Worm (Caenorhabditis elegans): ENCODE measurements around the gene unc-25.

Gene unc-25

ce11 chrIII:12990997-12991396 lies 48.5 kb downstream of the unc-25 start, which contains the start of gene ZK1010.12:
TSS of gene ZK1010.12 (plus strand) at chrIII:12991297.
- TF ChIP-seq mep-1 (tag; optimal IDR thresholded peaks at IDR 0.05): no peak
- TF ChIP-seq nhr-2 (tag; optimal IDR thresholded peaks at IDR 0.05): no peak
- no peak for TF ChIP-seq mab-5 (tag; optimal IDR thresholded peaks at IDR 0.05)
- TF ChIP-seq nhr-237 (tag; optimal IDR thresholded peaks at IDR 0.05): no peak

DNA sequence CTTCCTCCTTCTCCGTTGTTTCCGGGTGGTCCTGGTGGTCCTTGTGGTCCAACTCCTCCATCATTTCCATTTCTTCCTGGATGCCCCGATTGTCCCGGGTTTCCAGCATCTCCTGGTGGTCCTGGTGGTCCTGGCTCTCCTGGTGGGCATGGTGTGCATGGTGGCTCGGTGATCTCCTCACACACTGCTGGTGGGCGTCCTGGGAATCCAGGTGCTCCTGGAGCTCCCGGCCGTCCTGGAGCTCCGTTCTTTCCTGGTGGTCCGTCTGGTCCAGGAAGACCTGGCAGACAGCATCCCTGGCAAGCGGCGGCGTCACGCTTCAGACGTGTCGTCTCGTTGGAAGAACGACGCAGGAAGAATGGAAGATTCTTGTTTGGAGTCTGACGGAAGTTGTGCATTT lies 50.6 kb downstream of the unc-25 start:
- TF ChIP-seq lsy-2 (tag; optimal IDR thresholded peaks at IDR 0.05): no peak
- no peak for TF ChIP-seq lin-13 (tag; optimal IDR thresholded peaks at IDR 0.05)
- no peak for TF ChIP-seq drap-1 (GFP tag; optimal IDR thresholded peaks at IDR 0.05)
- TF ChIP-seq tbx-8 (GFP tag; optimal IDR thresholded peaks at IDR 0.05): no peak
- no peak for TF ChIP-seq ham-2 (GFP tag; optimal IDR thresholded peaks at IDR 0.05)
- TF ChIP-seq nhr-12 (tag; optimal IDR thresholded peaks at IDR 0.05): no peak
- TF ChIP-seq ceh-43 (GFP tag; optimal IDR thresholded peaks at IDR 0.05): no peak
- no peak for TF ChIP-seq flh-1 (GFP tag; optimal IDR thresholded peaks at IDR 0.05)
- no peak for TF ChIP-seq elt-1 (tag; optimal IDR thresholded peaks at IDR 0.05; ENCODE audit: borderline replicate concordance, insufficient read depth)
- TF ChIP-seq elt-3 (tag; optimal IDR thresholded peaks at IDR 0.05): no peak
- TF ChIP-seq mab-5 (tag; optimal IDR thresholded peaks at IDR 0.05): no peak
- no peak for TF ChIP-seq blmp-1 (tag; optimal IDR thresholded peaks at IDR 0.05)
- no peak for TF ChIP-seq ztf-11 (tag; optimal IDR thresholded peaks at IDR 0.05)

DNA sequence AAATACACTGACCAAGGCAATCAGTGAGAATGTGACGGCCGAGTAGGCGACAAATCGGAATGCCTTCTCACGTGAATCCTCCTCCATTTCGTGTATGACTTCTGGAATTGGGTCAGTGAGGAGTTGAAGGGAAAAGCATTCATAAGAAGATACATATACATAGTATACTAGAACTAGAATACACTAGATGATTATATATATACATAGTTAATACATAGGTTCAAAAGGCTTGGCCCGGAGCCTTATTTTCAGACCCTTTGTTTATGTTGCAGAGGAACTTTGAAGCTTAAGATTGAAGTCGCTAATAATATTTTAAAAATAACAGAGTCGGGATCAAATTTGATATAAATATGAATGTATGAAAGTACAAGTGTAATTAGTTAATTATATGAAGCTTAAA lies 51.2 kb downstream of the unc-25 start, which contains the start of gene col-97:
col-97 (minus strand) TSS at position 101 of the 400 bp plus-strand sequence.
- no peak for TF ChIP-seq nhr-2 (tag; optimal IDR thresholded peaks at IDR 0.05)
- no peak for TF ChIP-seq elt-3 (tag; optimal IDR thresholded peaks at IDR 0.05)
- no peak for TF ChIP-seq elt-1 (tag; optimal IDR thresholded peaks at IDR 0.05; ENCODE audit: borderline replicate concordance, insufficient read depth)
- no peak for TF ChIP-seq zip-8 (tag; optimal IDR thresholded peaks at IDR 0.05)

DNA sequence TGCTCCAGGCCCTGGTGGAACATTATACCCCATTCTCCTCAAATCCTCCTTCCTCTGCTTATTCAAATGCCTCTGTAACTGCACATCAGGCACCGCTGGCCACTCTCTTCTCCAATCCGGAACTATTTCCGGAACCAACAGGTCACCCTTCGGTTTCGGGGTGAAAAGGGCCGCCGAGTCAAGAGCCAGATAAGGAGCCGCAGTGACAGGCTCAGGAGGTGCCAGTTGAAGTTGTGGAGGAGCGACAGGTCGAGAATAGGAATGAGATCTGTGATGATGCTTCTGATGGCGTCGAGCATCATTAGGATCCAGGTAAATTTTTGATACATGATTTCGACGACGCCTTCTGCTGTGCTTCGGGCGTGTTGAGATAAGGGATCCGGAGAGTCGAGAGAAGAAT lies 55.8 kb downstream of the unc-25 start:
- TF ChIP-seq ham-2 (GFP tag; optimal IDR thresholded peaks at IDR 0.05): no peak
- no peak for TF ChIP-seq ceh-39 (tag; optimal IDR thresholded peaks at IDR 0.05)
- TF ChIP-seq snpc-4 (tag; optimal IDR thresholded peaks at IDR 0.05): no peak
- no peak for TF ChIP-seq unc-62 (GFP tag; optimal IDR thresholded peaks at IDR 0.05)
- no peak for TF ChIP-seq bed-3 (GFP tag; optimal IDR thresholded peaks at IDR 0.05)
- TF ChIP-seq zip-8 (tag; optimal IDR thresholded peaks at IDR 0.05): no peak
- no peak for TF ChIP-seq mep-1 (tag; optimal IDR thresholded peaks at IDR 0.05)
- no peak for TF ChIP-seq lin-32 (GFP tag; optimal IDR thresholded peaks at IDR 0.05)
- no peak for TF ChIP-seq unc-120 (tag; optimal IDR thresholded peaks at IDR 0.05; ENCODE audit: poor library complexity, severe bottlenecking)
- no peak for TF ChIP-seq nhr-237 (tag; optimal IDR thresholded peaks at IDR 0.05)
- no peak for TF ChIP-seq elt-1 (tag; optimal IDR thresholded peaks at IDR 0.05; ENCODE audit: borderline replicate concordance, insufficient read depth)
- TF ChIP-seq nhr-2 (tag; optimal IDR thresholded peaks at IDR 0.05): no peak
- no peak for TF ChIP-seq sptf-1 (tag; optimal IDR thresholded peaks at IDR 0.05)
- no peak for TF ChIP-seq mls-2 (tag; optimal IDR thresholded peaks at IDR 0.05)

Measured in whole organism, mixed stage, embryonic.